Worm (Caenorhabditis elegans): ENCODE data around the gene hpl-1.

hpl-1 gene

ce11 chrX:13245090-13245489 is at the start of gene hpl-1:
TSS of gene hpl-1 (plus strand) at chrX:13245390.
- TF ChIP-seq daf-12 (tag; optimal IDR thresholded peaks at IDR 0.05) = no peak
- TF ChIP-seq ceh-28 (tag; optimal IDR thresholded peaks at IDR 0.05) = peak; percentile 38
- no peak for TF ChIP-seq elt-2 (tag; optimal IDR thresholded peaks at IDR 0.05)
- no peak for TF ChIP-seq fos-1 (tag; optimal IDR thresholded peaks at IDR 0.05)
- TF ChIP-seq elt-1 (tag; optimal IDR thresholded peaks at IDR 0.05) = no peak
- TF ChIP-seq sea-2 (GFP tag; optimal IDR thresholded peaks at IDR 0.05) = no peak
- no peak for TF ChIP-seq nhr-11 (tag; optimal IDR thresholded peaks at IDR 0.05)

ce11 chrX:13198134-13198533 is 47.1 kb upstream of the hpl-1 start:
- TF ChIP-seq unc-39 (tag; optimal IDR thresholded peaks at IDR 0.05) = no peak
- peak; percentile 29 for TF ChIP-seq fkh-10 (GFP tag; optimal IDR thresholded peaks at IDR 0.05)
- TF ChIP-seq ceh-9 (tag; optimal IDR thresholded peaks at IDR 0.05) = no peak
- TF ChIP-seq fos-1 (tag; optimal IDR thresholded peaks at IDR 0.05) = no peak
- no peak for TF ChIP-seq ama-1 (optimal IDR thresholded peaks at IDR 0.05)
- peak; percentile 0 for TF ChIP-seq lin-39 (tag; optimal IDR thresholded peaks at IDR 0.05)
- no peak for TF ChIP-seq zag-1 (tag; optimal IDR thresholded peaks at IDR 0.05)
- no peak for TF ChIP-seq aly-2 (tag; optimal IDR thresholded peaks at IDR 0.05)
- TF ChIP-seq ceh-82 (tag; optimal IDR thresholded peaks at IDR 0.05) = no peak

ce11 chrX:13200312-13200711 is 44.9 kb upstream of the hpl-1 start:
- peak; percentile 69 for TF ChIP-seq egl-5 (tag; optimal IDR thresholded peaks at IDR 0.05)
- TF ChIP-seq nhr-237 (tag; optimal IDR thresholded peaks at IDR 0.05) = no peak

DNA sequence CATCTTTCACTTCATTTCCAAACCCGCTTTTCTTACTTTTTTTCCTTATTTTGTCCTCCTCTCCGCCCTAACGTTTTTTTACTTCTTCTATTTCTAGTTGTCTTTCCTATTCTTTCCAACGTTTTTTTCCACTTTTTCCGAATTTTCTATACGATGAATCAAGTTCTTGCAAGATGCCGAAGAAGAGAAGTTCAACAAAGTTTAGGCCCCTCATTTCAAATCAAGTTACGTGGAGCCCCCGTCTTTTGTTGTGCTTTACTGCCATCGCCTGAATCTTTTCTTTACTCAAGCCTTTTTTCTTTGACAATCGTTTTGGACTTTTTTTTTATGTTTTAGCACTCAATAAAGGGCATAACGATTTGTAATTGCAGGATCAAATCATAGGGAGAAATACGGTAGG is 43.8 kb upstream of the hpl-1 start, which contains the start of gene unc-9:
TSS of gene unc-9 (plus strand) at position 370 of the 400 bp plus-strand sequence.
- peak; percentile 67 for TF ChIP-seq fkh-10 (GFP tag; optimal IDR thresholded peaks at IDR 0.05)
- no peak for TF ChIP-seq mdl-1 (tag; optimal IDR thresholded peaks at IDR 0.05)

DNA sequence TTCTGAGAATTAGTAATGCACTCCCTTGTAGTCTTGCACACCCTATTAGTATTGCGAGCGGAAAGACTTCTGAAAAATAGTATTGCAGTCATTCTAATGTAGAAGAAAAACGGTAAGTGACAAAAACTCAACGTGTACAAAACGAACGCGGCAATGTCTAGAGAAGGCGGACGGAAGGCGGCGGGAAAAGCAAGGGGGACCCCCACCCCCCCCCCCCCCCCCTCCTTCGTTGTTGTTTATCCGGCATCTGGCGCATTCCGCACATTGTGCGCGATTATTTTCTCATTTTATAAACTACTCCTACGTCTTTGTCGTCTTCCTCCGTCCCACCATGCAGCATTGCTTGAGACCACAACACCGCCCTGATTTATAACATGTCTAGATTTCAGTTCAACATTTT is 42.9 kb upstream of the hpl-1 start:
- TF ChIP-seq nhr-25 (tag; optimal IDR thresholded peaks at IDR 0.05) (no peak), egl-27 (tag; optimal IDR thresholded peaks at IDR 0.05) (no peak)

- peak; percentile 32 for TF ChIP-seq lin-39 (tag; optimal IDR thresholded peaks at IDR 0.05)
- TF ChIP-seq nhr-23 (tag; optimal IDR thresholded peaks at IDR 0.05) = no peak
- TF ChIP-seq elt-3 (tag; optimal IDR thresholded peaks at IDR 0.05) = no peak
Observed at ce11 chrX:13206011-13206410, 39.2 kb upstream of the hpl-1 start.

DNA sequence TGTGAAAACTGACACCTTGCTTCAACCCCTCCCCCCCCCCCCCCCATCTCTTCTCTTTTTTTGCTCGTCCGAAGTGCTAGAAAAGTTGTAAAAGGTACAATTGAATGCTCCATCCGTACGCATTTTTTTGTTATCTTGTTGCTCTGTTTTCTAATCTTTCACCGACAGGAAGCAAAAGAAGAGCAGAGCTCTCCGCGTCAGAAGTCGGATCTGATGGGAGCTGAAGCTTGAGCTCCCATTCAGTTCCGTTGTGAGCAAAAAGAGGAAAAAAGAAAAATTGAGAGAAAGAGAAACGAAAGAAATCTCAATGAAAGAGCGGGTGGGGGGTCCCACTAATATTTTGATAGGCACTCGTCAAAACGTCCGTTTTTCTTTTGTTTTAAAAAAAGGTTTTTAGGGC is 38.3 kb upstream of the hpl-1 start:
- no peak for TF ChIP-seq nhr-67 (tag; optimal IDR thresholded peaks at IDR 0.05)
- TF ChIP-seq nfya-1 (tag; optimal IDR thresholded peaks at IDR 0.05; ENCODE audit: insufficient read depth) = peak; percentile 7
- TF ChIP-seq lin-39 (tag; optimal IDR thresholded peaks at IDR 0.05) = peak; percentile 16

DNA sequence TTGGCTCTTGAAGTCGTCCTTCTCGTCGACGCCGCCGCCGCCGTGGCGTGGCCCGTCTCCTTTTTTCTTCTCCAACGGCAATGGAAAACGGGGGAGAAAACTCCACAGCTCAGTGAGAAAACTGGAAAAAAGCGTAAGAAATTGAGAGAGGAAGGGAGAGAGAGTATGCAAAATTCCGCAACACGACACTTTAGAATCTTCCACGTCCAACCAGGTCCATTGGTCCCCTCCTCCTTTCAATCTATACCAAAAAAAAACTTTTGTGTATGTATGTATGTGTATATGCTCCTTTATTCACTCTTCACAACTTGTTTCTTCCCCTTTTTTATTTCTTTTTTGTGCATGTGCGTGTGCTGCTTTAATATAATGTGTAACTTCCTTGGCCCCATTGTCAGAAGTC is 36.2 kb upstream of the hpl-1 start:
- TF ChIP-seq nfya-1 (tag; optimal IDR thresholded peaks at IDR 0.05; ENCODE audit: insufficient read depth) (peak; percentile 28), fkh-10 (GFP tag; optimal IDR thresholded peaks at IDR 0.05) (peak; percentile 1), nhr-12 (tag; optimal IDR thresholded peaks at IDR 0.05) (no peak)

ce11 chrX:13210478-13210877 is 34.7 kb upstream of the hpl-1 start:
- TF ChIP-seq elt-1 (tag; optimal IDR thresholded peaks at IDR 0.05) = no peak
- TF ChIP-seq skn-1 (tag; optimal IDR thresholded peaks at IDR 0.05) = no peak
- no peak for TF ChIP-seq ZK546.5 (tag; optimal IDR thresholded peaks at IDR 0.05)
- TF ChIP-seq egl-27 (tag; optimal IDR thresholded peaks at IDR 0.05) = no peak
- TF ChIP-seq nhr-11 (tag; optimal IDR thresholded peaks at IDR 0.05) = peak; percentile 16
- no peak for TF ChIP-seq pqm-1 (tag; optimal IDR thresholded peaks at IDR 0.05)
- TF ChIP-seq R02D3.7 (tag; optimal IDR thresholded peaks at IDR 0.05) = no peak
- TF ChIP-seq ceh-28 (tag; optimal IDR thresholded peaks at IDR 0.05) = no peak
- no peak for TF ChIP-seq unc-39 (tag; optimal IDR thresholded peaks at IDR 0.05)
- peak; percentile 63 for TF ChIP-seq hmg-11 (tag; optimal IDR thresholded peaks at IDR 0.05)
- no peak for TF ChIP-seq lsy-12 (tag; optimal IDR thresholded peaks at IDR 0.05)
- no peak for TF ChIP-seq jun-1 (tag; optimal IDR thresholded peaks at IDR 0.05)
- no peak for TF ChIP-seq nhr-237 (tag; optimal IDR thresholded peaks at IDR 0.05)
- no peak for TF ChIP-seq aly-2 (tag; optimal IDR thresholded peaks at IDR 0.05)
- no peak for TF ChIP-seq ceh-9 (tag; optimal IDR thresholded peaks at IDR 0.05)
- TF ChIP-seq zag-1 (tag; optimal IDR thresholded peaks at IDR 0.05) = no peak
- TF ChIP-seq nhr-67 (tag; optimal IDR thresholded peaks at IDR 0.05) = no peak
- peak; percentile 21 for TF ChIP-seq unc-62 (GFP tag; optimal IDR thresholded peaks at IDR 0.05)
- TF ChIP-seq fkh-10 (GFP tag; optimal IDR thresholded peaks at IDR 0.05) = peak; percentile 74
- TF ChIP-seq ztf-4 (tag; optimal IDR thresholded peaks at IDR 0.05) = no peak
- TF ChIP-seq lin-39 (tag; optimal IDR thresholded peaks at IDR 0.05) = peak; percentile 44
- TF ChIP-seq pha-4 (tag; optimal IDR thresholded peaks at IDR 0.05) = no peak
- no peak for TF ChIP-seq nhr-76 (tag; optimal IDR thresholded peaks at IDR 0.05)
- peak; percentile 73 for TF ChIP-seq nfya-1 (tag; optimal IDR thresholded peaks at IDR 0.05; ENCODE audit: insufficient read depth)
- no peak for TF ChIP-seq eor-1 (tag; optimal IDR thresholded peaks at IDR 0.05)
